Worm (Caenorhabditis elegans) whole organism, mixed stage, embryonic: ENCODE data around the gene mdt-4.

Source experiments
- M03D4.4 ChIP-seq: sonication (generic microtip); optimal IDR thresholded peaks from 2 replicates; lab custom pipeline; 2017; ENCODE audit warnings: mild to moderate bottlenecking, missing genetic modification characterization, missing compliant biosample characterization
- lin-13 ChIP-seq: fragments of 150-350 bp; optimal IDR thresholded peaks from 2 replicates; lab custom pipeline; 2014; ENCODE audit warnings: missing biosample characterization, missing genetic modification characterization
- lsy-2 ChIP-seq: fragments of 150-350 bp; optimal IDR thresholded peaks from 2 replicates; lab custom pipeline; 2014; ENCODE audit warnings: missing biosample characterization, missing genetic modification characterization
- mab-5 ChIP-seq: fragments of 150-350 bp; optimal IDR thresholded peaks from 2 replicates; lab custom pipeline; 2014; ENCODE audit warnings: missing biosample characterization, missing genetic modification characterization
- pha-4 ChIP-seq: fragments of 150-350 bp; optimal IDR thresholded peaks from 2 replicates; lab custom pipeline; 2018; ENCODE audit warnings: missing biosample characterization, missing genetic modification reagents, missing genetic modification characterization
- snpc-4 ChIP-seq: fragments of 150-350 bp; optimal IDR thresholded peaks from 2 replicates; lab custom pipeline; 2014; ENCODE audit warnings: missing biosample characterization, missing genetic modification characterization
- sptf-1 ChIP-seq: sonication (generic microtip); optimal IDR thresholded peaks from 2 replicates; lab custom pipeline; 2017; ENCODE audit warnings: mild to moderate bottlenecking, missing genetic modification characterization, moderate library complexity, missing compliant biosample characterization
- unc-39 ChIP-seq: fragments of 150-350 bp; optimal IDR thresholded peaks from 2 replicates; lab custom pipeline; 2014; ENCODE audit warnings: missing biosample characterization, missing genetic modification characterization
- unc-62 ChIP-seq: fragments of 150-350 bp; optimal IDR thresholded peaks from 2 replicates; lab custom pipeline; 2014; ENCODE audit warnings: missing biosample characterization, missing genetic modification reagents, missing genetic modification characterization
- ztf-11 ChIP-seq: fragments of 150-350 bp; optimal IDR thresholded peaks from 2 replicates; lab custom pipeline; 2014; ENCODE audit warnings: missing biosample characterization, missing genetic modification characterization

ce11 chrII:4904778-4905177 is 39.0 kb downstream of the mdt-4 start, which contains the start of gene btbd-10:
- TF ChIP-seq lsy-2, result no peak
- no peak for TF ChIP-seq lin-13 (tag; lab: Kevin White, UChicago)
- no peak for TF ChIP-seq sptf-1 (tag; lab: Kevin White, UChicago)
- no peak for TF ChIP-seq ztf-11 (tag; lab: Kevin White, UChicago)
- TF ChIP-seq unc-62, result no peak
- no peak for TF ChIP-seq mab-5
- no peak for TF ChIP-seq pha-4
- TF ChIP-seq snpc-4 (tag; lab: Kevin White, UChicago), result no peak
- TF ChIP-seq unc-39 (tag; lab: Kevin White, UChicago), result no peak
- TF ChIP-seq M03D4.4, result no peak
